Worm (Caenorhabditis elegans) whole organism, mixed stage, embryonic: ENCODE data around the gene clec-64.

Source experiments
- bed-3 ChIP-seq: fragments of 200-800 bp; sonication (Bioruptor generic); optimal IDR thresholded peaks from 3 replicates; lab custom pipeline; 2018; ENCODE audit warnings: mild to moderate bottlenecking, missing genetic modification characterization, moderate library complexity, missing compliant biosample characterization
- blmp-1 ChIP-seq: fragments of 150-350 bp; optimal IDR thresholded peaks from 2 replicates; lab custom pipeline; 2014; ENCODE audit warnings: missing biosample characterization, missing genetic modification characterization
- elt-3 ChIP-seq: fragments of 150-350 bp; optimal IDR thresholded peaks from 2 replicates; lab custom pipeline; 2014; ENCODE audit warnings: missing biosample characterization, missing genetic modification characterization
- lin-13 ChIP-seq: fragments of 150-350 bp; optimal IDR thresholded peaks from 2 replicates; lab custom pipeline; 2014; ENCODE audit warnings: missing biosample characterization, missing genetic modification characterization
- lin-32 ChIP-seq: fragments of 200-800 bp; sonication (Bioruptor generic); optimal IDR thresholded peaks from 2 replicates; lab custom pipeline; 2018; ENCODE audit warnings: mild to moderate bottlenecking, missing genetic modification characterization, missing compliant biosample characterization
- mab-5 ChIP-seq: fragments of 150-350 bp; optimal IDR thresholded peaks from 2 replicates; lab custom pipeline; 2014; ENCODE audit warnings: missing biosample characterization, missing genetic modification characterization
- mep-1 ChIP-seq: fragments of 150-350 bp; optimal IDR thresholded peaks from 2 replicates; lab custom pipeline; 2017; ENCODE audit warnings: missing biosample characterization, missing genetic modification reagents, missing genetic modification characterization, inconsistent platforms
- mls-2 ChIP-seq: sonication (generic microtip); optimal IDR thresholded peaks from 2 replicates; lab custom pipeline; 2016; ENCODE audit warnings: mild to moderate bottlenecking, missing genetic modification characterization, moderate library complexity, missing compliant biosample characterization
- nhr-2 ChIP-seq: fragments of 150-350 bp; optimal IDR thresholded peaks from 2 replicates; lab custom pipeline; 2014; ENCODE audit warnings: missing biosample characterization, missing genetic modification characterization
- nhr-237 ChIP-seq: fragments of 150-350 bp; optimal IDR thresholded peaks from 2 replicates; lab custom pipeline; 2014; ENCODE audit warnings: missing biosample characterization, missing genetic modification characterization
- unc-39 ChIP-seq: fragments of 150-350 bp; optimal IDR thresholded peaks from 2 replicates; lab custom pipeline; 2014; ENCODE audit warnings: missing biosample characterization, missing genetic modification characterization
- unc-62 ChIP-seq: fragments of 150-350 bp; optimal IDR thresholded peaks from 2 replicates; lab custom pipeline; 2014; ENCODE audit warnings: missing biosample characterization, missing genetic modification reagents, missing genetic modification characterization
- ztf-11 ChIP-seq: fragments of 150-350 bp; optimal IDR thresholded peaks from 2 replicates; lab custom pipeline; 2014; ENCODE audit warnings: missing biosample characterization, missing genetic modification characterization

DNA sequence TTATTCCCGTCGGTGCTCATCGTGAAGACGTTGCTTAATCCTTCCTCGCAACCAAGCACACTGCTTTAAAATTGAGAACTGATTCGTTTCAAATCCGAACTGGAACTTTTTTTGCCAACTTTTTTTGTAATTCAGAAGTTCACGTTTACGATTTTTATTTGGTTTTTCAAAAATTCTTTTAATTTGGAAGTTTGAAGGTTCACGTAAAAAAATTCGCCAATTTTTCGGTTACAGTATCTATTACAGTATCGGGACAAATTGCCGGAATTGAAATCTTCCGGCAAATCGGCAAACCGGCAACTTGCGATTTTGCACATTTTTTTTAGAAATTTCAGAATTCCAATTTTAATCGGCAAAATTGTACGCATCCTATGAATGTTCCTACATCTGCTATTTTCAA is 30.2 kb downstream of the clec-64 start, which contains the start of gene F58G1.3:
- no peak for TF ChIP-seq mep-1 (tag; lab: Kevin White, UChicago)
- TF ChIP-seq nhr-237: no peak
- TF ChIP-seq blmp-1 (tag; lab: Kevin White, UChicago): no peak
- no peak for TF ChIP-seq unc-39 (tag; lab: Kevin White, UChicago)
- no peak for TF ChIP-seq lin-32 (GFP tag; lab: Kevin White, UChicago)
- no peak for TF ChIP-seq ztf-11 (tag; lab: Kevin White, UChicago)
- TF ChIP-seq nhr-2 (tag; lab: Kevin White, UChicago): no peak
- TF ChIP-seq unc-62 (GFP tag; lab: Kevin White, UChicago): no peak
- no peak for TF ChIP-seq elt-3
- no peak for TF ChIP-seq lin-13 (tag; lab: Kevin White, UChicago)
- TF ChIP-seq mls-2: no peak
- no peak for TF ChIP-seq mab-5 (tag; lab: Kevin White, UChicago)
- TF ChIP-seq bed-3 (GFP tag; lab: Kevin White, UChicago): no peak
